Fruit fly (Drosophila melanogaster): ENCODE results near the gene Hand.

DNA sequence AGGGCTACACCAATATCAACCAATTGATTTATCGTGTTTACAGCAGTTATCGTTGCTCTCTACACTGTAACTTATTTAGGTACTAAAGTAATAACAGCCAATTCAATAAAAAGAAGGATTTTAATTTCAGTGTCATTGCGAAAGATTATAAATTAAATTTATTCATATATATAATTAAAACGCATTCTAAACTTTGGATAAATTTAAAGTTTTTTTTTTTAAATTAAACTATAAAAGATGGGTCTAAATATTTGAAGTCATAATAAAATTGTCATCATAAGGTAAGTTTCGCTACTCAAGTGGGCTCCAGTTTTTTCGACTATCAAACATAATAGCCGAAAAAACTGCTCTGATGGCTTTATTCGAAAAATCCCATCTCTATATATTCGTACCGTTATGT lies 23.0 kb downstream of the Hand start, which contains the start of gene trk:
- no peak for TF ChIP-seq CTCF (optimal IDR thresholded peaks at IDR 0.05)
- no peak for TF ChIP-seq CG8478 (optimal IDR thresholded peaks at IDR 0.05)
